Worm (Caenorhabditis elegans) whole organism, late embryonic: ENCODE results near the gene myo-2.

Source experiments
- ama-1 ChIP-seq: fragments of 150-350 bp; optimal IDR thresholded peaks from 2 replicates; lab custom pipeline; 2014
- ceh-34 ChIP-seq: sonication (generic microtip); optimal IDR thresholded peaks from 2 replicates; lab custom pipeline; 2016; ENCODE audit warnings: mild to moderate bottlenecking, missing genetic modification characterization, missing compliant biosample characterization
- ceh-48 ChIP-seq: sonication (generic microtip); optimal IDR thresholded peaks from 2 replicates; lab custom pipeline; 2016; ENCODE audit warnings: missing genetic modification characterization, inconsistent platforms, missing compliant biosample characterization
- ceh-9 ChIP-seq: sonication (generic microtip); optimal IDR thresholded peaks from 2 replicates; lab custom pipeline; 2016; ENCODE audit warnings: mild to moderate bottlenecking, missing genetic modification characterization, inconsistent platforms, missing compliant biosample characterization
- elt-2 ChIP-seq: sonication (generic microtip); optimal IDR thresholded peaks from 2 replicates; lab custom pipeline; 2016; ENCODE audit warnings: missing genetic modification reagents, missing genetic modification characterization, missing compliant biosample characterization
- hlh-30 ChIP-seq: sonication (generic microtip); optimal IDR thresholded peaks from 2 replicates; lab custom pipeline; 2017; ENCODE audit warnings: antibody characterized with exemption, missing genetic modification characterization, missing compliant biosample characterization; ENCODE audit not compliant: insufficient read depth
- lim-6 ChIP-seq: sonication (generic microtip); optimal IDR thresholded peaks from 2 replicates; lab custom pipeline; 2016; ENCODE audit warnings: missing genetic modification characterization, missing compliant biosample characterization
- lin-11 ChIP-seq: fragments of 200-800 bp; sonication (Bioruptor generic); optimal IDR thresholded peaks from 2 replicates; lab custom pipeline; 2018; ENCODE audit warnings: mild to moderate bottlenecking, missing genetic modification characterization, missing compliant biosample characterization
- mec-3 ChIP-seq: sonication (generic microtip); optimal IDR thresholded peaks from 2 replicates; lab custom pipeline; 2016; ENCODE audit warnings: borderline replicate concordance, missing genetic modification characterization, missing compliant biosample characterization
- pha-4 ChIP-seq: fragments of 150-350 bp; optimal IDR thresholded peaks from 2 replicates; lab custom pipeline; 2018; ENCODE audit warnings: missing biosample characterization, missing genetic modification reagents, missing genetic modification characterization
- pqm-1 ChIP-seq: sonication (generic microtip); optimal IDR thresholded peaks from 2 replicates; lab custom pipeline; 2016; ENCODE audit warnings: missing genetic modification characterization, missing compliant biosample characterization
- rnt-1 ChIP-seq: sonication (generic microtip); optimal IDR thresholded peaks from 2 replicates; lab custom pipeline; 2016; ENCODE audit warnings: missing genetic modification characterization, missing compliant biosample characterization

- TF ChIP-seq lim-6 (tag; lab: Kevin White, UChicago) = no peak
- TF ChIP-seq hlh-30 (tag; lab: Kevin White, UChicago) = no peak
- TF ChIP-seq pqm-1 (tag; lab: Kevin White, UChicago) = no peak
- TF ChIP-seq ceh-9 (tag; lab: Kevin White, UChicago) = no peak
- no peak for TF ChIP-seq pha-4 (tag; lab: Kevin White, UChicago)
- TF ChIP-seq rnt-1 (tag; lab: Kevin White, UChicago) = no peak
- TF ChIP-seq ceh-34 (tag; lab: Kevin White, UChicago) = no peak
- no peak for TF ChIP-seq elt-2
- TF ChIP-seq ceh-48 (tag; lab: Kevin White, UChicago) = no peak
- no peak for TF ChIP-seq ama-1 (lab: Kevin White, UChicago)
- no peak for TF ChIP-seq lin-11 (tag; lab: Kevin White, UChicago)
- no peak for TF ChIP-seq mec-3
These were observed 16.9 kb downstream of the myo-2 start, which contains the start of gene tbc-13 for ce11 chrX:12484749-12485148.
